Worm (Caenorhabditis elegans) whole organism, L1 larva: ENCODE results near the gene egl-47.

Experiments used
- nhr-19 ChIP-seq: fragments of 200-800 bp; sonication (Bioruptor generic); conservative IDR thresholded peaks from 2 replicates; pipeline ENCODE4 v1.3.6; 2022; ENCODE audit warnings: missing genetic modification characterization, missing compliant biosample characterization
- nhr-28 ChIP-seq: fragments of 150-350 bp; optimal IDR thresholded peaks from 2 replicates; lab custom pipeline; 2014; ENCODE audit warnings: missing biosample characterization, missing genetic modification characterization
- nhr-71 ChIP-seq: sonication (generic microtip); optimal IDR thresholded peaks from 2 replicates; lab custom pipeline; 2016; ENCODE audit warnings: mild to moderate bottlenecking, missing genetic modification characterization, moderate library complexity, missing compliant biosample characterization

DNA sequence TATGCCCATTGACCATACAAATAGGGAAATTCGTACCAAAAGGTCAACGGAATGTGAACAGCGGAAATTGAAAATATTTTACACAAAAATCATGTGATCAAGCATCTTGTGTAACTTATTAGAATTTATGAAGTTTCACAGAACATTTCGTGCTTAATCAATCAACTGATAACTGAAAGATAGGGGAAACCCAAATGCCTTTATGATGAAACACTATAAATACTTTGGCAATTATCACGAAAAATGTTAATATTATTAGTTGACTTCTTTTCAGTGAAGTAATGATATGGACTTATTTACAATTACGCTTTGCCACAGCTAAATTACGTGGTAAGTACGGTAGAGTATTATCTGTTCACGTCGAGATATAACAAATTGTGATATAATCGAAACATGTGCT is 42.4 kb upstream of the egl-47 start:
- no peak for TF ChIP-seq nhr-71 (tag; lab: Kevin White, UChicago)
- no peak for TF ChIP-seq nhr-19 (GFP tag; lab: Robert Waterston, UW)
- no peak for TF ChIP-seq nhr-28 (tag; lab: Kevin White, UChicago)
